Worm (Caenorhabditis elegans) whole organism, young adult: ENCODE data around the gene atg-10.

ENCODE experiments used
- D2030.7 ChIP-seq: fragments of 200-800 bp; sonication (Bioruptor generic); IDR thresholded peaks from 2 replicates; pipeline ENCODE4 v1.3.6; 2022; ENCODE audit warnings: missing genetic modification reagents, missing genetic modification characterization, missing compliant biosample characterization
- F57A8.1 ChIP-seq: fragments of 200-800 bp; sonication (Bioruptor generic); optimal IDR thresholded peaks from 2 replicates; lab custom pipeline; 2018; ENCODE audit warnings: mild to moderate bottlenecking, missing genetic modification characterization, moderate library complexity, missing compliant biosample characterization
- athp-1 ChIP-seq: sonication (generic microtip); optimal IDR thresholded peaks from 2 replicates; lab custom pipeline; 2017; ENCODE audit warnings: mild to moderate bottlenecking, missing genetic modification characterization, missing compliant biosample characterization
- ceh-58 ChIP-seq: fragments of 200-800 bp; sonication (Bioruptor generic); IDR thresholded peaks from 2 replicates; pipeline ENCODE4 v1.3.6; 2022; ENCODE audit warnings: missing genetic modification characterization, missing compliant biosample characterization
- chd-7 ChIP-seq: sonication (generic microtip); optimal IDR thresholded peaks from 2 replicates; lab custom pipeline; 2016; ENCODE audit warnings: mild to moderate bottlenecking, missing genetic modification characterization, moderate library complexity, missing compliant biosample characterization
- egl-18 ChIP-seq: fragments of 200-800 bp; sonication (Bioruptor generic); IDR thresholded peaks from 2 replicates; pipeline ENCODE4 v1.3.6; 2022; ENCODE audit warnings: missing genetic modification reagents, missing genetic modification characterization, missing compliant biosample characterization
- lsy-27 ChIP-seq: sonication (generic microtip); optimal IDR thresholded peaks from 2 replicates; lab custom pipeline; 2017; ENCODE audit warnings: missing genetic modification characterization, mild to moderate bottlenecking, missing compliant biosample characterization, antibody characterized with exemption, missing genotype, borderline replicate concordance; ENCODE audit not compliant: insufficient read depth
- nfya-1 ChIP-seq: sonication (generic microtip); optimal IDR thresholded peaks from 2 replicates; lab custom pipeline; 2017; ENCODE audit warnings: antibody characterized with exemption, missing compliant biosample characterization, missing genetic modification characterization, borderline replicate concordance; ENCODE audit not compliant: insufficient read depth
- nhr-90 ChIP-seq: sonication (generic microtip); optimal IDR thresholded peaks from 2 replicates; lab custom pipeline; 2016; ENCODE audit warnings: missing genotype, mild to moderate bottlenecking, missing genetic modification characterization, missing compliant biosample characterization

DNA sequence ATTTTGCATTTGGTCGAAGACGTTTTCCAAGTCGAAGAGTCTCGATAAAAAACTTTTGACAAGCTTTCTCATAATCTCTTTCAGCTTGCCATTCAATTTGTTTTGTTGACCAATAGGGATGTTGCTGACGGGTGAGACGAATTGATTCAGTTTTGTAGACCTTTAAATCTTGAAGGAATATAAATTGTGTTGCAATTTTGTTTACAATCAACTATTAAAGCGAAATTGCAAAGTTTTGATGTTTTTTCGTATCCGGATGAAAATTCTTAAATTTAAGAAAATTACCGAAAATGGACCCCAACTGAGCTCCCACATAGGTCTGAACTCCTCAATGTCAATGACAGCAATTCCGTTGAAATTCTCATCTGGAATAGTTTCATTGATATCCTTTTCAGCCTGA is 42.8 kb upstream of the atg-10 start:
- TF ChIP-seq F57A8.1 (GFP tag; lab: Kevin White, UChicago), result no peak
- no peak for TF ChIP-seq lsy-27
- TF ChIP-seq egl-18 (GFP tag; lab: Robert Waterston, UW), result no peak
- TF ChIP-seq nhr-90, result no peak
- TF ChIP-seq nfya-1 (tag; lab: Kevin White, UChicago), result no peak
- no peak for TF ChIP-seq chd-7 (tag; lab: Kevin White, UChicago)
- TF ChIP-seq athp-1 (tag; lab: Kevin White, UChicago), result no peak
- TF ChIP-seq ceh-58 (GFP tag; lab: Robert Waterston, UW), result no peak
- no peak for TF ChIP-seq D2030.7 (GFP tag; lab: Robert Waterston, UW)
